Worm (Caenorhabditis elegans) whole organism, L3 larva: Measurements from ENCODE around the gene msra-1.

Experiments
- ceh-16 ChIP-seq: sonication (generic microtip); optimal IDR thresholded peaks from 2 replicates; lab custom pipeline; 2017; ENCODE audit warnings: missing biosample characterization, missing genetic modification characterization
- egl-5 ChIP-seq: fragments of 150-350 bp; optimal IDR thresholded peaks from 2 replicates; lab custom pipeline; 2017; ENCODE audit warnings: missing biosample characterization, missing genetic modification reagents, missing genetic modification characterization, inconsistent platforms
- elt-3 ChIP-seq, 3 experiments: fragments of 150-350 bp in 1 of 3; sonication (generic microtip) in 2 of 3; optimal IDR thresholded peaks; 2 replicates in 2 of 3; 4 replicates in 1 of 3; lab custom pipeline; 2014 to 2017; ENCODE audit warnings: missing biosample characterization in 3 of 3, missing genetic modification characterization in 3 of 3
- lin-39 ChIP-seq: fragments of 150-350 bp; optimal IDR thresholded peaks from 2 replicates; lab custom pipeline; 2018; ENCODE audit warnings: missing biosample characterization, missing genetic modification reagents, missing genetic modification characterization
- mdl-1 ChIP-seq: fragments of 150-350 bp; optimal IDR thresholded peaks from 2 replicates; lab custom pipeline; 2014; ENCODE audit warnings: missing biosample characterization, missing genetic modification characterization
- nhr-11 ChIP-seq: fragments of 150-350 bp; optimal IDR thresholded peaks from 2 replicates; lab custom pipeline; 2014; ENCODE audit warnings: missing biosample characterization, missing genetic modification characterization
- nhr-28 ChIP-seq: fragments of 150-350 bp; optimal IDR thresholded peaks from 2 replicates; lab custom pipeline; 2014; ENCODE audit warnings: missing biosample characterization, missing genetic modification characterization
- nhr-77 ChIP-seq: fragments of 150-350 bp; optimal IDR thresholded peaks from 2 replicates; lab custom pipeline; 2014; ENCODE audit warnings: missing biosample characterization, missing genetic modification characterization
- unc-39 ChIP-seq: sonication (generic microtip); optimal IDR thresholded peaks from 4 replicates; lab custom pipeline; 2017; ENCODE audit warnings: missing biosample characterization, missing genetic modification characterization
- ztf-11 ChIP-seq: fragments of 150-350 bp; optimal IDR thresholded peaks from 2 replicates; lab custom pipeline; 2014; ENCODE audit warnings: missing biosample characterization, missing genetic modification characterization

ce11 chrII:7381947-7382346 lies 18.1 kb upstream of the msra-1 start:
- TF ChIP-seq nhr-28 (no peak), nhr-11 (tag; lab: Kevin White, UChicago) (no peak), mdl-1 (tag; lab: Kevin White, UChicago) (no peak), egl-5 (tag; lab: Kevin White, UChicago) (no peak), ceh-16 (tag; lab: Kevin White, UChicago) (no peak), elt-3 (tag; optimal IDR thresholded peaks at IDR 0.05; lab: Kevin White, UChicago) (no peak), unc-39 (tag; lab: Kevin White, UChicago) (no peak), nhr-77 (tag; lab: Kevin White, UChicago) (no peak), ztf-11 (tag; lab: Kevin White, UChicago) (no peak), lin-39 (no peak)
